Worm (Caenorhabditis elegans) whole organism, L3 larva: ENCODE measurements around the gene trm-2A.

Source experiments
- fkh-10 ChIP-seq: sonication (generic microtip); optimal IDR thresholded peaks from 2 replicates; lab custom pipeline; 2017; ENCODE audit warnings: missing biosample characterization, missing genetic modification reagents, missing genetic modification characterization
- lin-15B ChIP-seq: fragments of 150-350 bp; optimal IDR thresholded peaks from 2 replicates; lab custom pipeline; 2014; ENCODE audit warnings: missing biosample characterization, missing genetic modification characterization
- nhr-23 ChIP-seq: fragments of 150-350 bp; optimal IDR thresholded peaks from 2 replicates; lab custom pipeline; 2014; ENCODE audit warnings: missing biosample characterization, missing genetic modification reagents, missing genetic modification characterization
- nhr-237 ChIP-seq: fragments of 150-350 bp; optimal IDR thresholded peaks from 2 replicates; lab custom pipeline; 2014; ENCODE audit warnings: missing biosample characterization, missing genetic modification characterization
- nhr-25 ChIP-seq: sonication (generic microtip); optimal IDR thresholded peaks from 2 replicates; lab custom pipeline; 2017; ENCODE audit warnings: missing biosample characterization, missing genetic modification characterization
- nhr-28 ChIP-seq: fragments of 150-350 bp; optimal IDR thresholded peaks from 2 replicates; lab custom pipeline; 2014; ENCODE audit warnings: missing biosample characterization, missing genetic modification characterization
- snpc-4 ChIP-seq: fragments of 150-350 bp; optimal IDR thresholded peaks from 2 replicates; lab custom pipeline; 2014; ENCODE audit warnings: missing biosample characterization, missing genetic modification characterization
- tbx-2 ChIP-seq: sonication (generic microtip); optimal IDR thresholded peaks from 2 replicates; lab custom pipeline; 2016; ENCODE audit warnings: mild to moderate bottlenecking, missing genetic modification characterization, missing compliant biosample characterization
- unc-62 ChIP-seq: fragments of 150-350 bp; sonication (generic microtip); optimal IDR thresholded peaks from 4 replicates; lab custom pipeline; 2014; ENCODE audit warnings: missing biosample characterization, missing genetic modification reagents, missing genetic modification characterization
- ztf-11 ChIP-seq: fragments of 150-350 bp; optimal IDR thresholded peaks from 2 replicates; lab custom pipeline; 2014; ENCODE audit warnings: missing biosample characterization, missing genetic modification characterization
- ztf-4 ChIP-seq: fragments of 150-350 bp; optimal IDR thresholded peaks from 2 replicates; lab custom pipeline; 2014; ENCODE audit warnings: missing biosample characterization, missing genetic modification characterization

ce11 chrV:911474-911873 lies 6.7 kb downstream of the trm-2A start, which contains the start of gene adh-5:
- TF ChIP-seq unc-62: no peak
- TF ChIP-seq snpc-4 (tag; lab: Kevin White, UChicago): no peak
- no peak for TF ChIP-seq nhr-28 (tag; lab: Kevin White, UChicago)
- no peak for TF ChIP-seq nhr-25 (tag; lab: Kevin White, UChicago)
- TF ChIP-seq tbx-2 (tag; lab: Kevin White, UChicago): no peak
- no peak for TF ChIP-seq nhr-237 (tag; lab: Kevin White, UChicago)
- TF ChIP-seq nhr-23 (tag; lab: Kevin White, UChicago): no peak
- TF ChIP-seq fkh-10: no peak
- no peak for TF ChIP-seq ztf-4 (tag; lab: Kevin White, UChicago)
- TF ChIP-seq lin-15B: no peak
- no peak for TF ChIP-seq ztf-11 (tag; lab: Kevin White, UChicago)
